Worm (Caenorhabditis elegans): Measurements from ENCODE around the gene flp-18.

- TF ChIP-seq ztf-11 (tag; optimal IDR thresholded peaks at IDR 0.05) (peak; percentile 90), nhr-2 (tag; optimal IDR thresholded peaks at IDR 0.05) (peak; percentile 58), nhr-76 (tag; optimal IDR thresholded peaks at IDR 0.05) (peak; percentile 60), unc-39 (tag; optimal IDR thresholded peaks at IDR 0.05) (peak; percentile 61), elt-3 (tag; optimal IDR thresholded peaks at IDR 0.05) (peak; percentile 91), blmp-1 (tag; optimal IDR thresholded peaks at IDR 0.05) (no peak), unc-120 (tag; optimal IDR thresholded peaks at IDR 0.05; ENCODE audit: poor library complexity, severe bottlenecking) (peak; percentile 94)
These were observed 21.4 kb downstream of the flp-18 start for ce11 chrX:2996976-2997399.
